Fruit fly (Drosophila melanogaster) whole organism, embryonic: Measurements from ENCODE around the gene simj.

Experiments used
- ATbp ChIP-seq: fragments of 200-800 bp; sonication (Bioruptor generic); optimal IDR thresholded peaks from 2 replicates; lab custom pipeline; 2017; ENCODE audit warnings: missing biosample characterization, mild to moderate bottlenecking, missing genetic modification characterization, missing genetic modification reagents
- Atf3 ChIP-seq: fragments of 200-800 bp; sonication (Bioruptor generic); optimal IDR thresholded peaks from 3 replicates; lab custom pipeline; 2016; ENCODE audit warnings: missing biosample characterization, missing genetic modification characterization
- B-H1 ChIP-seq: fragments of 200-800 bp; sonication (Bioruptor generic); IDR thresholded peaks from 3 replicates; pipeline ENCODE4 v1.3.6; 2022; ENCODE audit warnings: missing biosample characterization, missing genetic modification characterization
- BEAF-32 ChIP-seq: fragments of 200-800 bp; sonication (Bioruptor generic); optimal IDR thresholded peaks from 3 replicates; lab custom pipeline; 2017; ENCODE audit warnings: missing biosample characterization, missing genetic modification characterization, mild to moderate bottlenecking, moderate library complexity, missing genetic modification reagents
- Bgb ChIP-seq: fragments of 200-800 bp; sonication (Bioruptor generic); IDR thresholded peaks from 2 replicates; pipeline ENCODE4 v1.3.6; 2022; ENCODE audit warnings: missing biosample characterization, missing genetic modification characterization; ENCODE audit not compliant: partially characterized antibody
- CG10147 ChIP-seq: fragments of 200-800 bp; sonication (Bioruptor generic); optimal IDR thresholded peaks from 2 replicates; lab custom pipeline; 2019; ENCODE audit warnings: missing biosample characterization, mild to moderate bottlenecking, missing genetic modification characterization, moderate library complexity
- CG11093 ChIP-seq: fragments of 200-800 bp; sonication (Bioruptor generic); IDR thresholded peaks from 3 replicates; pipeline ENCODE4 v1.3.6; 2022; ENCODE audit warnings: missing biosample characterization, missing genetic modification characterization
- CG12769 ChIP-seq: fragments of 200-800 bp; sonication (Bioruptor generic); optimal IDR thresholded peaks from 2 replicates; lab custom pipeline; 2019; ENCODE audit warnings: missing biosample characterization, mild to moderate bottlenecking, missing genetic modification characterization, moderate library complexity
- CG13123 ChIP-seq: fragments of 200-800 bp; sonication (Bioruptor generic); optimal IDR thresholded peaks from 2 replicates; lab custom pipeline; 2016; ENCODE audit warnings: missing biosample characterization, missing genetic modification characterization
- CG14014 ChIP-seq: fragments of 200-800 bp; sonication (Bioruptor generic); IDR thresholded peaks from 2 replicates; pipeline ENCODE4 v1.3.6; 2022; ENCODE audit warnings: missing biosample characterization, missing genetic modification characterization
- CG14710 ChIP-seq: fragments of 200-800 bp; sonication (Bioruptor generic); optimal IDR thresholded peaks from 3 replicates; lab custom pipeline; 2019; ENCODE audit warnings: missing biosample characterization, mild to moderate bottlenecking, missing genetic modification characterization, moderate library complexity
- CG18476 ChIP-seq: fragments of 200-800 bp; sonication (Bioruptor generic); optimal IDR thresholded peaks from 2 replicates; lab custom pipeline; 2016; ENCODE audit warnings: missing biosample characterization, mild to moderate bottlenecking, missing genetic modification characterization
- CG2116 ChIP-seq: fragments of 200-800 bp; sonication (Bioruptor generic); optimal IDR thresholded peaks from 3 replicates; lab custom pipeline; 2018; ENCODE audit warnings: missing biosample characterization, mild to moderate bottlenecking, missing genetic modification characterization
- CG31224 ChIP-seq: fragments of 200-800 bp; sonication (Bioruptor generic); IDR thresholded peaks from 2 replicates; pipeline ENCODE4 v1.3.6; 2022; ENCODE audit warnings: missing biosample characterization, missing genetic modification characterization
- CG3163 ChIP-seq: fragments of 200-800 bp; sonication (Bioruptor generic); optimal IDR thresholded peaks from 3 replicates; lab custom pipeline; 2016; ENCODE audit warnings: missing biosample characterization, missing genetic modification characterization
- CG42726 ChIP-seq: fragments of 200-800 bp; sonication (Bioruptor generic); IDR thresholded peaks from 2 replicates; pipeline ENCODE4 v1.3.6; 2022; ENCODE audit warnings: missing biosample characterization, missing genetic modification characterization; ENCODE audit not compliant: partially characterized antibody
- CG4404 ChIP-seq: fragments of 200-800 bp; sonication (Bioruptor generic); IDR thresholded peaks from 2 replicates; pipeline ENCODE4 v1.3.6; 2022; ENCODE audit warnings: missing biosample characterization, missing genetic modification characterization
- CG4707 ChIP-seq: fragments of 200-800 bp; sonication (Bioruptor generic); optimal IDR thresholded peaks from 2 replicates; lab custom pipeline; 2018; ENCODE audit warnings: missing biosample characterization, mild to moderate bottlenecking, missing genetic modification characterization, moderate library complexity
- CG4820 ChIP-seq: fragments of 200-800 bp; sonication (Bioruptor generic); optimal IDR thresholded peaks from 3 replicates; lab custom pipeline; 2016; ENCODE audit warnings: missing biosample characterization, missing genetic modification characterization
- CG9215 ChIP-seq: fragments of 200-800 bp; sonication (Bioruptor generic); IDR thresholded peaks from 2 replicates; pipeline ENCODE4 v1.3.6; 2022; ENCODE audit warnings: missing biosample characterization, missing genetic modification characterization
- Drgx ChIP-seq: fragments of 200-800 bp; sonication (Bioruptor generic); IDR thresholded peaks from 2 replicates; pipeline ENCODE4 v1.3.6; 2022; ENCODE audit warnings: missing biosample characterization, missing genetic modification characterization
- GATAe ChIP-seq: fragments of 200-800 bp; sonication (Bioruptor generic); conservative IDR thresholded peaks from 2 replicates; pipeline ENCODE4 v1.3.6; 2022; ENCODE audit warnings: missing biosample characterization, missing genetic modification characterization
- Gug ChIP-seq: fragments of 200-800 bp; sonication (Bioruptor generic); IDR thresholded peaks from 4 replicates; pipeline ENCODE4 v1.3.6; 2022; ENCODE audit warnings: missing biosample characterization, missing genetic modification characterization
- H15 ChIP-seq: fragments of 200-800 bp; sonication (Bioruptor generic); IDR thresholded peaks from 3 replicates; pipeline ENCODE4 v1.3.6; 2022; ENCODE audit warnings: missing biosample characterization, missing genetic modification characterization
- HHEX ChIP-seq: fragments of 200-800 bp; sonication (Bioruptor generic); optimal IDR thresholded peaks from 3 replicates; lab custom pipeline; 2017; ENCODE audit warnings: missing biosample characterization, mild to moderate bottlenecking, missing genetic modification characterization, missing genetic modification reagents
- Hey ChIP-seq: fragments of 200-800 bp; sonication (Bioruptor generic); optimal IDR thresholded peaks from 3 replicates; lab custom pipeline; 2018; ENCODE audit warnings: missing biosample characterization, mild to moderate bottlenecking, missing genetic modification characterization
- Hmr ChIP-seq: fragments of 200-800 bp; sonication (Bioruptor generic); optimal IDR thresholded peaks from 3 replicates; lab custom pipeline; 2017; ENCODE audit warnings: mild to moderate bottlenecking, missing biosample characterization, missing genetic modification reagents, missing genetic modification characterization
- Hr51 ChIP-seq, 2 experiments: fragments of 200-800 bp; sonication (Bioruptor generic); optimal IDR thresholded peaks; 2 replicates in 1 of 2; 3 replicates in 1 of 2; lab custom pipeline; 2016 to 2018; ENCODE audit warnings: missing biosample characterization in 2 of 2, missing genetic modification characterization in 2 of 2, mild to moderate bottlenecking in 1 of 2, moderate library complexity in 1 of 2
- Hr78 ChIP-seq, 2 experiments: fragments of 200-800 bp in 1 of 2; fragments of >200 bp in 1 of 2; sonication (Bioruptor generic) in 1 of 2; optimal IDR thresholded peaks; 2 replicates each; lab custom pipeline; 2017 to 2019; ENCODE audit warnings: missing biosample characterization in 2 of 2, missing genetic modification characterization in 2 of 2, mild to moderate bottlenecking in 1 of 2, moderate library complexity in 1 of 2
- Oli ChIP-seq: fragments of 200-800 bp; sonication (Bioruptor generic); optimal IDR thresholded peaks from 2 replicates; lab custom pipeline; 2018; ENCODE audit warnings: missing biosample characterization, mild to moderate bottlenecking, missing genetic modification characterization, moderate library complexity
- Opbp ChIP-seq: fragments of 200-800 bp; sonication (Bioruptor generic); IDR thresholded peaks from 3 replicates; pipeline ENCODE4 v1.3.6; 2022; ENCODE audit warnings: missing biosample characterization, missing genetic modification characterization; ENCODE audit not compliant: partially characterized antibody
- PHDP ChIP-seq: fragments of 200-800 bp; sonication (Bioruptor generic); optimal IDR thresholded peaks from 3 replicates; lab custom pipeline; 2018; ENCODE audit warnings: missing biosample characterization, mild to moderate bottlenecking, missing genetic modification characterization, moderate library complexity
- Poxn ChIP-seq: fragments of 200-800 bp; sonication (Bioruptor generic); IDR thresholded peaks from 2 replicates; pipeline ENCODE4 v1.3.6; 2022; ENCODE audit warnings: missing biosample characterization, missing genetic modification characterization
- Ssrp ChIP-seq: fragments of 200-800 bp; sonication (Bioruptor generic); optimal IDR thresholded peaks from 2 replicates; lab custom pipeline; 2018; ENCODE audit warnings: missing biosample characterization, mild to moderate bottlenecking, missing genetic modification characterization, moderate library complexity
- Taf1 ChIP-seq: fragments of 200-800 bp; sonication (Bioruptor generic); IDR thresholded peaks from 2 replicates; pipeline ENCODE4 v1.3.6; 2022; ENCODE audit warnings: missing biosample characterization, missing genetic modification characterization
- bab2 ChIP-seq: fragments of 200-800 bp; sonication (Bioruptor generic); optimal IDR thresholded peaks from 2 replicates; lab custom pipeline; 2016; ENCODE audit warnings: missing biosample characterization, missing genetic modification characterization
- bcd ChIP-seq: fragments of 200-800 bp; sonication (Bioruptor generic); optimal IDR thresholded peaks from 2 replicates; lab custom pipeline; 2017; ENCODE audit warnings: missing biosample characterization, mild to moderate bottlenecking, missing genetic modification characterization
- cad ChIP-seq: fragments of >200 bp; optimal IDR thresholded peaks from 2 replicates; lab custom pipeline; 2017; ENCODE audit warnings: missing biosample characterization, missing genetic modification characterization
- croc ChIP-seq: fragments of 200-800 bp; sonication (Bioruptor generic); conservative IDR thresholded peaks from 3 replicates; pipeline ENCODE4 v1.3.6; 2022; ENCODE audit warnings: missing biosample characterization, missing genetic modification characterization
- dimm ChIP-seq: fragments of 200-800 bp; sonication (Bioruptor generic); IDR thresholded peaks from 2 replicates; pipeline ENCODE4 v1.3.6; 2022; ENCODE audit warnings: missing biosample characterization, missing genetic modification characterization
- gce ChIP-seq: fragments of 200-800 bp; sonication (Bioruptor generic); IDR thresholded peaks from 3 replicates; pipeline ENCODE4 v1.3.6; 2022; ENCODE audit warnings: missing biosample characterization, missing genetic modification characterization
- her ChIP-seq: fragments of 200-800 bp; sonication (Bioruptor generic); optimal IDR thresholded peaks from 2 replicates; lab custom pipeline; 2016; ENCODE audit warnings: missing biosample characterization, missing genetic modification characterization
- ken ChIP-seq: fragments of 200-800 bp; sonication (Bioruptor generic); IDR thresholded peaks from 3 replicates; pipeline ENCODE4 v1.3.6; 2022; ENCODE audit warnings: missing biosample characterization, missing genetic modification characterization
- otp ChIP-seq: fragments of 200-800 bp; sonication (Bioruptor generic); IDR thresholded peaks from 3 replicates; pipeline ENCODE4, ENCODE4 v1.3.6; 2022; ENCODE audit warnings: missing biosample characterization, missing genetic modification characterization
- pb ChIP-seq: fragments of 200-800 bp; sonication (Bioruptor generic); optimal IDR thresholded peaks from 3 replicates; lab custom pipeline; 2016; ENCODE audit warnings: missing biosample characterization, missing genetic modification characterization
- pho ChIP-seq: fragments of 200-800 bp; sonication (Bioruptor generic); optimal IDR thresholded peaks from 2 replicates; lab custom pipeline; 2016; ENCODE audit warnings: missing biosample characterization, missing genetic modification characterization
- sna ChIP-seq: fragments of 200-800 bp; sonication (Bioruptor generic); IDR thresholded peaks from 2 replicates; pipeline ENCODE4 v1.3.6; 2022; ENCODE audit warnings: missing biosample characterization, missing genetic modification characterization; ENCODE audit not compliant: partially characterized antibody
- wek ChIP-seq: fragments of 200-800 bp; sonication (Bioruptor generic); optimal IDR thresholded peaks from 3 replicates; lab custom pipeline; 2018; ENCODE audit warnings: missing biosample characterization, mild to moderate bottlenecking, missing genetic modification characterization, moderate library complexity
- zfh1 ChIP-seq: fragments of 200-800 bp; sonication (Bioruptor generic); IDR thresholded peaks from 3 replicates; pipeline ENCODE4 v1.3.6; 2022; ENCODE audit warnings: missing biosample characterization, missing genetic modification characterization

Gene simj

DNA sequence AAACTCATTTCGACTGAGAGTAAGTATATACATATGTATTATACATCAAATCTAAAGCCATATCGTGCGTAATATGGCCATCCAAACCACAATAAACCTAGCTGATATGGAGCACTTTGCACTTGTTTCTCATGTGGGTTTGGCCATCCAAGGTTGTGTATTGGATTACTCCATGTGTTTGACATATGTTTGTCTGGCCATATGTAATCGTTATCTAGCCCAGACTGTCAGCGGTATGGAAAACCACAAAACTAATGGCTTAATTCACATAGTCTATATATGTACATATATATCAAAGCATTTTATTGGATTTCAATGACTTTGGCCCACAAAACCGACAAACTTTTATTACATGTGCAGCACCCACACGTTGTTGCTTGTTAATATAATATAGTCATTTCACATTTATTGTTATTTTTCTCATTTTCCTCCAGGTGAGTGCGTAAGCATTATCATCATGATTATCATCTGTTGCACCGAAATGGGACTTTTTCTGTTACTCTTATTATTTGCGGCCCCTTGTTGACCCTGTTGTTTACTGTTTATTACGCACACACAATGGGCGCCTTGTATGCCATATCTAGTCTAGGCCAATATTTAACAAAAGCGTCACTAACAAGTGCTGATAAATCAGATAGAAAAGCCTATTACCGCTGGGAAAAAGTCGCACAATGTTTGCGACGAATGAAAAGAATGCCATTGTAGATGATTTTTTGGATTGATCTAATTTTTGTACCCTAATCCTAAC lies 7.9 kb upstream of the simj start (continued):
- TF ChIP-seq Atf3 (GFP tag; lab: Kevin White, UChicago) (peak; percentile 48), CG18476 (peak; percentile 37), CG12769 (tag; lab: Kevin White, UChicago) (peak; percentile 70), PHDP (peak; percentile 75), Hr51 (GFP tag; optimal IDR thresholded peaks at IDR 0.05; lab: Kevin White, UChicago) (peak; percentile 23 to 47), CG14014 (GFP tag; lab: Robert Waterston, UW) (peak; percentile 78; the same call in 1 of the 2 replicates), otp (peak; percentile 54; the same call in 1 of the 3 replicates), Opbp (no peak), pb (GFP tag; lab: Kevin White, UChicago) (peak; percentile 8), CG10147 (peak; percentile 50), CG4820 (GFP tag; lab: Kevin White, UChicago) (peak; percentile 10), CG4707 (GFP tag; lab: Kevin White, UChicago) (peak; percentile 78), BEAF-32 (no peak), bab2 (GFP tag; lab: Kevin White, UChicago) (peak; percentile 81), zfh1 (GFP tag; lab: Robert Waterston, UW) (peak; percentile 14; the same call in 1 of the 3 replicates), CG14710 (peak; percentile 41), CG2116 (GFP tag; lab: Kevin White, UChicago) (peak; percentile 60), Hey (tag; lab: Kevin White, UChicago) (peak; percentile 60), Bgb (no peak), CG11093 (GFP tag; lab: Robert Waterston, UW) (no peak; the same call in 2 of the 3 replicates), Taf1 (GFP tag; lab: Robert Waterston, UW) (no peak), GATAe (GFP tag; lab: Robert Waterston, UW) (no peak), HHEX (GFP tag; lab: Kevin White, UChicago) (peak; percentile 84), Poxn (GFP tag; lab: Robert Waterston, UW) (no peak), B-H1 (peak; percentile 37; the same call in 1 of the 3 replicates), her (peak; percentile 61), Gug (GFP tag; lab: Robert Waterston, UW) (no peak), CG3163 (peak; percentile 45), cad (GFP tag; lab: Kevin White, UChicago) (no peak), Oli (tag; lab: Kevin White, UChicago) (peak; percentile 44), Hr78 (GFP tag; optimal IDR thresholded peaks at IDR 0.05; lab: Kevin White, UChicago) (peak in 1 of 2 experiments; percentile 34), wek (peak; percentile 77), H15 (GFP tag; lab: Robert Waterston, UW) (no peak), pho (GFP tag; lab: Kevin White, UChicago) (peak; percentile 42), dimm (GFP tag; lab: Robert Waterston, UW) (no peak), CG42726 (no peak), Drgx (no peak; the same call in 1 of the 2 replicates), gce (GFP tag; lab: Robert Waterston, UW) (no peak), sna (GFP tag; lab: Robert Waterston, UW) (no peak), CG31224 (GFP tag; lab: Robert Waterston, UW) (no peak), bcd (GFP tag; lab: Kevin White, UChicago) (peak; percentile 58), CG13123 (GFP tag; lab: Kevin White, UChicago) (peak; percentile 69), ATbp (GFP tag; lab: Kevin White, UChicago) (peak; percentile 94), Hmr (GFP tag; lab: Kevin White, UChicago) (peak; percentile 79), croc (GFP tag; lab: Robert Waterston, UW) (no peak), CG4404 (GFP tag; lab: Robert Waterston, UW) (no peak), ken (no peak), CG9215 (GFP tag; lab: Robert Waterston, UW) (no peak), Ssrp (tag; lab: Kevin White, UChicago) (no peak)
